Fruit fly (Drosophila melanogaster) whole organism, embryonic: ENCODE measurements around the gene scyl.

ENCODE experiments used
- Blimp-1 ChIP-seq: fragments of 200-800 bp; sonication (Bioruptor generic); optimal IDR thresholded peaks from 3 replicates; lab custom pipeline; 2018; ENCODE audit warnings: missing biosample characterization, missing genetic modification characterization, mild to moderate bottlenecking, moderate library complexity, missing genetic modification reagents
- CG10366 ChIP-seq: fragments of 200-800 bp; sonication (Bioruptor generic); IDR thresholded peaks from 2 replicates; pipeline ENCODE4 v1.3.6; 2022; ENCODE audit warnings: missing biosample characterization, missing genetic modification characterization
- CG1233 ChIP-seq: fragments of 200-800 bp; sonication (Bioruptor generic); optimal IDR thresholded peaks from 4 replicates; lab custom pipeline; 2018; ENCODE audit warnings: missing biosample characterization, mild to moderate bottlenecking, missing genetic modification characterization
- CG1647 ChIP-seq: fragments of 200-800 bp; sonication (Bioruptor generic); optimal IDR thresholded peaks from 3 replicates; lab custom pipeline; 2016; ENCODE audit warnings: missing biosample characterization, missing genetic modification characterization
- CG17829 ChIP-seq: fragments of 200-800 bp; optimal IDR thresholded peaks from 2 replicates; lab custom pipeline; 2019; ENCODE audit warnings: missing biosample characterization, mild to moderate bottlenecking, missing genetic modification characterization, moderate library complexity
- CG1832 ChIP-seq: fragments of 200-800 bp; sonication (Bioruptor generic); optimal IDR thresholded peaks from 2 replicates; lab custom pipeline; 2017; ENCODE audit warnings: missing biosample characterization, mild to moderate bottlenecking, missing genetic modification characterization, inconsistent platforms
- CG18599 ChIP-seq: fragments of 200-800 bp; sonication (Bioruptor generic); optimal IDR thresholded peaks from 3 replicates; lab custom pipeline; 2017; ENCODE audit warnings: missing biosample characterization, missing genetic modification characterization, mild to moderate bottlenecking, moderate library complexity, missing genetic modification reagents
- CG2678 ChIP-seq: fragments of 200-800 bp; sonication (Bioruptor generic); optimal IDR thresholded peaks from 3 replicates; lab custom pipeline; 2019; ENCODE audit warnings: missing biosample characterization, mild to moderate bottlenecking, missing genetic modification characterization, moderate library complexity
- CG31224 ChIP-seq: fragments of 200-800 bp; sonication (Bioruptor generic); IDR thresholded peaks from 2 replicates; pipeline ENCODE4 v1.3.6; 2022; ENCODE audit warnings: missing biosample characterization, missing genetic modification characterization
- CG3281 ChIP-seq: fragments of 200-800 bp; sonication (Bioruptor generic); optimal IDR thresholded peaks from 3 replicates; lab custom pipeline; 2017; ENCODE audit warnings: missing biosample characterization, mild to moderate bottlenecking, missing genetic modification characterization
- CG3995 ChIP-seq: fragments of 200-800 bp; sonication (Bioruptor generic); optimal IDR thresholded peaks from 3 replicates; lab custom pipeline; 2016; ENCODE audit warnings: missing biosample characterization, missing genetic modification characterization
- CG4360 ChIP-seq: fragments of 200-800 bp; sonication (Bioruptor generic); IDR thresholded peaks from 2 replicates; pipeline ENCODE4 v1.3.6; 2022; ENCODE audit warnings: missing biosample characterization, missing genetic modification characterization
- CG5953 ChIP-seq: fragments of 200-800 bp; sonication (Bioruptor generic); IDR thresholded peaks from 2 replicates; pipeline ENCODE4 v1.3.6; 2022; ENCODE audit warnings: missing biosample characterization, missing genetic modification characterization
- CG7987 ChIP-seq: fragments of 200-800 bp; sonication (Bioruptor generic); optimal IDR thresholded peaks from 2 replicates; lab custom pipeline; 2018; ENCODE audit warnings: missing biosample characterization, mild to moderate bottlenecking, missing genetic modification characterization, moderate library complexity
- CG8924 ChIP-seq: fragments of 200-800 bp; optimal IDR thresholded peaks from 3 replicates; lab custom pipeline; 2019; ENCODE audit warnings: missing biosample characterization, mild to moderate bottlenecking, missing genetic modification characterization, moderate library complexity
- CG9876 ChIP-seq: fragments of 200-800 bp; sonication (Bioruptor generic); optimal IDR thresholded peaks from 2 replicates; lab custom pipeline; 2016; ENCODE audit warnings: missing biosample characterization, missing genetic modification characterization
- CG9932 ChIP-seq: fragments of 200-800 bp; sonication (Bioruptor generic); IDR thresholded peaks from 2 replicates; pipeline ENCODE4 v1.3.6; 2022; ENCODE audit warnings: missing biosample characterization, missing genetic modification characterization
- Camta ChIP-seq: fragments of 200-800 bp; sonication (Bioruptor generic); optimal IDR thresholded peaks from 2 replicates; lab custom pipeline; 2016; ENCODE audit warnings: missing biosample characterization, missing genetic modification characterization
- E2f2 ChIP-seq: fragments of 200-800 bp; sonication (Bioruptor generic); IDR thresholded peaks from 2 replicates; pipeline ENCODE4 v1.3.6; 2022; ENCODE audit warnings: missing biosample characterization, missing genetic modification characterization
- H2.0 ChIP-seq: fragments of 200-800 bp; sonication (Bioruptor generic); IDR thresholded peaks from 2 replicates; pipeline ENCODE4 v1.3.6; 2022; ENCODE audit warnings: missing biosample characterization, missing genetic modification characterization
- HmgD ChIP-seq: fragments of 200-800 bp; sonication (Bioruptor generic); optimal IDR thresholded peaks from 3 replicates; lab custom pipeline; 2016; ENCODE audit warnings: missing biosample characterization, missing genetic modification characterization
- Hmx ChIP-seq: fragments of 200-800 bp; sonication (Bioruptor generic); optimal IDR thresholded peaks from 2 replicates; lab custom pipeline; 2016; ENCODE audit warnings: missing biosample characterization, missing genetic modification characterization
- Mad ChIP-seq: fragments of 200-800 bp; sonication (Bioruptor generic); optimal IDR thresholded peaks from 2 replicates; lab custom pipeline; 2016; ENCODE audit warnings: missing biosample characterization, missing genetic modification characterization
- Mrtf ChIP-seq: fragments of 200-800 bp; sonication (Bioruptor generic); IDR thresholded peaks from 3 replicates; pipeline ENCODE4 v1.3.6; 2022; ENCODE audit warnings: missing biosample characterization, missing genetic modification characterization
- NFAT ChIP-seq: fragments of 200-800 bp; sonication (Bioruptor generic); IDR thresholded peaks from 2 replicates; pipeline ENCODE4 v1.3.6; 2022; ENCODE audit warnings: missing biosample characterization, missing genetic modification characterization
- Nf-YB ChIP-seq: fragments of 200-800 bp; sonication (Bioruptor generic); optimal IDR thresholded peaks from 3 replicates; lab custom pipeline; 2019; ENCODE audit warnings: missing biosample characterization, mild to moderate bottlenecking, missing genetic modification characterization, moderate library complexity
- Oaz ChIP-seq: fragments of 200-800 bp; sonication (Bioruptor generic); IDR thresholded peaks from 2 replicates; pipeline ENCODE4 v1.3.6; 2022; ENCODE audit warnings: missing biosample characterization, missing genetic modification characterization
- Ptx1 ChIP-seq: fragments of 200-800 bp; sonication (Bioruptor generic); IDR thresholded peaks from 2 replicates; pipeline ENCODE4 v1.3.6; 2022; ENCODE audit warnings: missing biosample characterization, missing genetic modification characterization
- Side ChIP-seq: fragments of 200-800 bp; sonication (Bioruptor generic); optimal IDR thresholded peaks from 2 replicates; lab custom pipeline; 2016; ENCODE audit warnings: missing biosample characterization, missing genetic modification characterization
- Sry-δ ChIP-seq: fragments of 200-800 bp; sonication (Bioruptor generic); optimal IDR thresholded peaks from 2 replicates; lab custom pipeline; 2016; ENCODE audit warnings: missing biosample characterization, missing genetic modification characterization
- Usf ChIP-seq: fragments of 200-800 bp; sonication (Bioruptor generic); optimal IDR thresholded peaks from 2 replicates; lab custom pipeline; 2017; ENCODE audit warnings: missing genotype, missing biosample characterization, missing genetic modification characterization
- YL-1 ChIP-seq: fragments of 200-800 bp; sonication (Bioruptor generic); optimal IDR thresholded peaks from 3 replicates; lab custom pipeline; 2017; ENCODE audit warnings: missing biosample characterization, mild to moderate bottlenecking, missing genetic modification characterization
- amos ChIP-seq: fragments of 200-800 bp; sonication (Bioruptor generic); IDR thresholded peaks from 2 replicates; pipeline ENCODE4 v1.3.6; 2022; ENCODE audit warnings: missing biosample characterization, missing genetic modification characterization; ENCODE audit not compliant: partially characterized antibody
- ato ChIP-seq: fragments of 200-800 bp; sonication (Bioruptor generic); IDR thresholded peaks from 2 replicates; pipeline ENCODE4 v1.3.6; 2022; ENCODE audit warnings: missing biosample characterization, missing genetic modification characterization; ENCODE audit not compliant: partially characterized antibody
- az2 ChIP-seq: fragments of 200-800 bp; sonication (Bioruptor generic); optimal IDR thresholded peaks from 3 replicates; lab custom pipeline; 2016; ENCODE audit warnings: missing biosample characterization, missing genetic modification characterization
- bcd ChIP-seq: fragments of 200-800 bp; sonication (Bioruptor generic); optimal IDR thresholded peaks from 2 replicates; lab custom pipeline; 2017; ENCODE audit warnings: missing biosample characterization, mild to moderate bottlenecking, missing genetic modification characterization
- chif ChIP-seq, 2 experiments: fragments of 200-800 bp; sonication (Bioruptor generic); optimal IDR thresholded peaks; 3 replicates each; lab custom pipeline; 2016; ENCODE audit warnings: missing biosample characterization in 2 of 2, missing genetic modification characterization in 2 of 2
- corto ChIP-seq: fragments of 200-800 bp; sonication (Bioruptor generic); optimal IDR thresholded peaks from 2 replicates; lab custom pipeline; 2016; ENCODE audit warnings: missing biosample characterization, mild to moderate bottlenecking, missing genetic modification characterization, moderate library complexity
- grau ChIP-seq: fragments of 200-800 bp; optimal IDR thresholded peaks from 3 replicates; lab custom pipeline; 2019; ENCODE audit warnings: missing biosample characterization, mild to moderate bottlenecking, missing genetic modification characterization, moderate library complexity
- lab ChIP-seq: fragments of 200-800 bp; sonication (Bioruptor generic); optimal IDR thresholded peaks from 3 replicates; lab custom pipeline; 2017; ENCODE audit warnings: missing biosample characterization, missing genetic modification characterization, mild to moderate bottlenecking, moderate library complexity, missing genetic modification reagents
- nom ChIP-seq: fragments of 200-800 bp; sonication (Bioruptor generic); optimal IDR thresholded peaks from 2 replicates; lab custom pipeline; 2017; ENCODE audit warnings: missing biosample characterization, missing genetic modification characterization, mild to moderate bottlenecking, moderate library complexity, missing genetic modification reagents
- peb ChIP-seq: fragments of 200-800 bp; sonication (Bioruptor generic); IDR thresholded peaks from 2 replicates; pipeline ENCODE4 v1.3.6; 2022; ENCODE audit warnings: missing biosample characterization, missing genetic modification characterization
- prd ChIP-seq, 3 experiments: fragments of >200 bp in 2 of 3; fragments of 200-800 bp in 1 of 3; sonication (Bioruptor generic) in 1 of 3; optimal IDR thresholded peaks in 2 of 3; IDR thresholded peaks in 1 of 3; 2 replicates in 2 of 3; 3 replicates in 1 of 3; pipeline versions ENCODE4 v1.3.6 to Lab custom; 2017 to 2022; ENCODE audit warnings: missing biosample characterization in 1 of 3, missing genetic modification characterization in 1 of 3
- pros ChIP-seq: fragments of 200-800 bp; sonication (Bioruptor generic); optimal IDR thresholded peaks from 3 replicates; lab custom pipeline; 2019; ENCODE audit warnings: missing biosample characterization, mild to moderate bottlenecking, missing genetic modification characterization, moderate library complexity
- so ChIP-seq: fragments of 200-800 bp; sonication (Bioruptor generic); IDR thresholded peaks from 3 replicates; pipeline ENCODE4 v1.3.6; 2022; ENCODE audit warnings: missing biosample characterization, missing genetic modification characterization
- tin ChIP-seq: fragments of 200-800 bp; sonication (Bioruptor generic); optimal IDR thresholded peaks from 3 replicates; lab custom pipeline; 2016; ENCODE audit warnings: missing biosample characterization, missing genetic modification characterization
- twi ChIP-seq: fragments of 200-800 bp; optimal IDR thresholded peaks from 2 replicates; lab custom pipeline; 2019; ENCODE audit warnings: missing biosample characterization, mild to moderate bottlenecking, missing genetic modification characterization, moderate library complexity
- unpg ChIP-seq: fragments of 200-800 bp; sonication (Bioruptor generic); optimal IDR thresholded peaks from 3 replicates; lab custom pipeline; 2018; ENCODE audit warnings: missing biosample characterization, mild to moderate bottlenecking, missing genetic modification characterization, moderate library complexity
- usp ChIP-seq: fragments of >200 bp; optimal IDR thresholded peaks from 2 replicates; lab custom pipeline; 2017; ENCODE audit warnings: missing biosample characterization, missing genetic modification characterization

The scyl gene

DNA sequence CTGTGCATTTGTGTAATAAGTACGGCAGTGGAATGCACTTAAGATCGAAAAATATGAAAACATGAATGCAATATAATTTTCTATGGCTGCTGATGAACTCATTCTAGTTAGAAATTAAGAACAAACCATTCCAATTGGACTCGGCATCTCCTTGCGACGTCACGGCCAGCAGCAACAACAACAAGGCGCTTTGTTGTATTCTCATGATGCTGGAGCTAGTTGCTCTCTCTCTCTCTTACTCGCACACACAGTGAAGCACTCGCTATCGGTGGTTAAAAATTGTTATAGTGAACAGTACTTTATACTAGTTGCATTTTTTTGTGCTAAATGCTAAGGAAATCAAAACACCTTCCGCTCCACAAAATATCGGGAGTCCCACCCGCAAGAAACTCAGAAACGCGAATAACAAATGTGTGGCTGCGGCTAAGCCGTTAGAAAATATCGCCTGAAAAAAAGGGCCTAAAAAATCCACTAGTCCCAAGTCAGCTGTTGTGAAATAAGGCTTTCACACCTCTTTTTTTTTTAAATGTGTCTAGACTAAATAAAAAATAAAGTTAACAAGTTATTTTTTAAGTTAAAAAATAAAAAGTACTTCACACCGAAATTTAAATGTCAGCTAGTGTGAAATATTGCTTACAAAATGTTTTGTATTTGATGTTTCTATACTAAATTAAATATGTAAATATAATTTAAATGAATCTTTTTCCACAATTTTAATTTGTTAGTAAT is 46.3 kb upstream of the scyl start, which contains the start of gene Plod (continued):
- no peak for TF ChIP-seq CG3995
- TF ChIP-seq Side (GFP tag; lab: Kevin White, UChicago) = peak; percentile 46
- no peak for TF ChIP-seq prd (optimal IDR thresholded peaks at IDR 0.05; lab: Kevin White, UChicago)
- peak; percentile 55 for TF ChIP-seq prd (GFP tag; IDR thresholded peaks at IDR 0.05; lab: Robert Waterston, UW)
- peak; percentile 47 for TF ChIP-seq az2
- peak; percentile 55; the same call in 1 of the 2 replicates for TF ChIP-seq ato (GFP tag; lab: Robert Waterston, UW)
- peak; percentile 99 for TF ChIP-seq CG4360 (GFP tag; lab: Robert Waterston, UW)
- TF ChIP-seq CG9932 (GFP tag; lab: Robert Waterston, UW) = peak; percentile 64
- no peak for TF ChIP-seq pros
- no peak for TF ChIP-seq CG7987
- peak; percentile 46 for TF ChIP-seq CG3281 (GFP tag; lab: Kevin White, UChicago)
- no peak for TF ChIP-seq Usf (GFP tag; lab: Kevin White, UChicago)
- 0 out of 2 replicates have a peak, but pooled peaks have one; percentile 39 for TF ChIP-seq E2f2 (GFP tag; lab: Robert Waterston, UW)
- TF ChIP-seq Oaz (GFP tag; lab: Robert Waterston, UW) = no peak
- no peak for TF ChIP-seq peb (GFP tag; lab: Robert Waterston, UW)
- peak; percentile 43 for TF ChIP-seq CG18599 (GFP tag; lab: Kevin White, UChicago)
- TF ChIP-seq Mad (GFP tag; lab: Kevin White, UChicago) = peak; percentile 51
- peak; percentile 67 for TF ChIP-seq CG17829 (tag; lab: Kevin White, UChicago)
- TF ChIP-seq NFAT = peak; percentile 21; the same call in 1 of the 2 replicates
- 0 out of 2 replicates have a peak, but pooled peaks have one; percentile 16 for TF ChIP-seq CG31224 (GFP tag; lab: Robert Waterston, UW)
- peak; percentile 41; the same call in 1 of the 2 replicates for TF ChIP-seq Ptx1 (GFP tag; lab: Robert Waterston, UW)
- TF ChIP-seq CG2678 (tag; lab: Kevin White, UChicago) = peak; percentile 65
- peak; percentile 35 for TF ChIP-seq tin (GFP tag; lab: Kevin White, UChicago)
- peak; percentile 38 for TF ChIP-seq grau (tag; lab: Kevin White, UChicago)
- peak; percentile 48; the same call in 1 of the 2 replicates for TF ChIP-seq amos (GFP tag; lab: Robert Waterston, UW)
- peak; percentile 40 for TF ChIP-seq CG8924 (tag; lab: Kevin White, UChicago)
- TF ChIP-seq CG9876 (GFP tag; lab: Kevin White, UChicago) = no peak
- peak; percentile 32 for TF ChIP-seq CG1647 (GFP tag; lab: Kevin White, UChicago)
- peak; percentile 40; the same call in 1 of the 3 replicates for TF ChIP-seq Mrtf
- no peak for TF ChIP-seq CG1832 (GFP tag; lab: Kevin White, UChicago)
- TF ChIP-seq CG1233 (GFP tag; lab: Kevin White, UChicago) = peak; percentile 17
- TF ChIP-seq CG10366 (GFP tag; lab: Robert Waterston, UW) = peak; percentile 57
- peak; percentile 41 for TF ChIP-seq bcd (GFP tag; lab: Kevin White, UChicago)
- no peak for TF ChIP-seq Nf-YB
- no peak for TF ChIP-seq so (GFP tag; lab: Robert Waterston, UW)
- TF ChIP-seq Hmx = no peak
- peak; percentile 63 for TF ChIP-seq YL-1
- peak; percentile 13 for TF ChIP-seq Camta
- peak; percentile 41 for TF ChIP-seq nom (GFP tag; lab: Kevin White, UChicago)
- no peak for TF ChIP-seq usp (GFP tag; lab: Kevin White, UChicago)
- peak; percentile 23 for TF ChIP-seq HmgD (GFP tag; lab: Kevin White, UChicago)
- TF ChIP-seq corto = no peak
- TF ChIP-seq H2.0 (GFP tag; lab: Robert Waterston, UW) = no peak
- TF ChIP-seq chif (GFP tag; optimal IDR thresholded peaks at IDR 0.05; lab: Kevin White, UChicago) = peak in 1 of 2 experiments; percentile 26
- peak; percentile 34 for TF ChIP-seq Blimp-1
- no peak for TF ChIP-seq twi (tag; lab: Kevin White, UChicago)
- peak; percentile 56 for TF ChIP-seq unpg (GFP tag; lab: Kevin White, UChicago)
- peak; percentile 14 for TF ChIP-seq Sry-δ (GFP tag; lab: Kevin White, UChicago)
- TF ChIP-seq CG5953 (GFP tag; lab: Robert Waterston, UW) = no peak
- TF ChIP-seq lab (GFP tag; lab: Kevin White, UChicago) = peak; percentile 61
